Worm (Caenorhabditis elegans): ENCODE measurements around the gene ril-1.

Gene ril-1

DNA sequence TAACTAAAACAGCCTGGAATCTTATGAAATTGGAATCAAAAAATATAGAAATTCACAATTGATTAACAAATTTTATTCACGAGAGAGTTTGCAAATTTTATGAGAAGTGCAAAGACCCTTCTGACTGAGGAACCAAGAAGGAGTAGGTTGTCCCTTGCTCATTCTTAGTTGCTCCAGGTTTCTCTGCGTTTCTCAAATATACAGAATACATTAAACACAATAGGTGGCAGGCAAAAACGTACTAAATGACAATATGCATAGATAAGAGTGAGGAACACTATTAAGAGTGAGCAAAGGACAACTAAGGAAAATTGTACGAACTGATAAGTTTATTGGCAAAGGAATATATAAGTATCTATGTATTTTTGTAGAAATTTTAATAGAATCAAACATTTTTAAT lies 34.8 kb upstream of the ril-1 start, which contains the start of gene C53A5.9:
C53A5.9 (minus strand) TSS at position 101 of the 400 bp plus-strand sequence.
- TF ChIP-seq unc-39 (tag; optimal IDR thresholded peaks at IDR 0.05) (no peak), nhr-28 (tag; optimal IDR thresholded peaks at IDR 0.05) (no peak), zip-8 (tag; optimal IDR thresholded peaks at IDR 0.05) (no peak), sptf-1 (tag; optimal IDR thresholded peaks at IDR 0.05) (no peak), ces-1 (GFP tag; optimal IDR thresholded peaks at IDR 0.05) (no peak), tbx-8 (GFP tag; optimal IDR thresholded peaks at IDR 0.05) (no peak), nhr-237 (tag; optimal IDR thresholded peaks at IDR 0.05) (no peak), elt-3 (tag; optimal IDR thresholded peaks at IDR 0.05) (no peak), mab-5 (tag; optimal IDR thresholded peaks at IDR 0.05) (no peak), elt-1 (tag; optimal IDR thresholded peaks at IDR 0.05; ENCODE audit: borderline replicate concordance, insufficient read depth) (no peak), blmp-1 (tag; optimal IDR thresholded peaks at IDR 0.05) (no peak), snpc-4 (tag; optimal IDR thresholded peaks at IDR 0.05) (no peak), nhr-76 (tag; optimal IDR thresholded peaks at IDR 0.05) (no peak), drap-1 (GFP tag; optimal IDR thresholded peaks at IDR 0.05) (no peak), ceh-43 (GFP tag; optimal IDR thresholded peaks at IDR 0.05) (no peak), flh-1 (GFP tag; optimal IDR thresholded peaks at IDR 0.05) (no peak), nhr-12 (tag; optimal IDR thresholded peaks at IDR 0.05) (no peak), mep-1 (tag; optimal IDR thresholded peaks at IDR 0.05) (no peak), ceh-83 (GFP tag; optimal IDR thresholded peaks at IDR 0.05) (no peak)

DNA sequence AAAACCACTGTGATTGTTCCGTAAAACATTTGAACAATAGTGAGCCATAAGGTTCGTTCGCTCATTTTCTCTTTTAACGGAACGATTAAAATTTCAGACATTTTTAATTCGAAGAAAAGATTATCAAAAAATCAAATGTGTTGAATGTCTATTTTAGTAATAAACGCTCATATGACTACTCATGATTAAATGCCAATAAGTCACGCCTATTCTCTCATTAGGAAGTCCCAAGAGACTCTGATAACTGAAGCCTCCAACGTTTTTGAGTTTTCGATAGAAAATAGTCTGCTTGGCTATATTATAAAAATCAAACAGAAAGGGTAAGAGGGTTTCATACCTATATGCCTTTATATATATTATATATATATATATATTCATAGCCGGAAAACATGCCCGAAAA lies 32.3 kb upstream of the ril-1 start, which contains the start of gene srg-47:
srg-47 (minus strand) TSS at position 101 of the 400 bp plus-strand sequence.
- TF ChIP-seq nhr-28 (tag; optimal IDR thresholded peaks at IDR 0.05), result no peak
- TF ChIP-seq nhr-237 (tag; optimal IDR thresholded peaks at IDR 0.05), result no peak
- TF ChIP-seq elt-1 (tag; optimal IDR thresholded peaks at IDR 0.05; ENCODE audit: borderline replicate concordance, insufficient read depth), result no peak
- TF ChIP-seq mab-5 (tag; optimal IDR thresholded peaks at IDR 0.05), result no peak
- no peak for TF ChIP-seq ham-2 (GFP tag; optimal IDR thresholded peaks at IDR 0.05)
- no peak for TF ChIP-seq snpc-4 (tag; optimal IDR thresholded peaks at IDR 0.05)
- no peak for TF ChIP-seq unc-62 (GFP tag; optimal IDR thresholded peaks at IDR 0.05)
- TF ChIP-seq nhr-76 (tag; optimal IDR thresholded peaks at IDR 0.05), result no peak
- TF ChIP-seq zip-8 (tag; optimal IDR thresholded peaks at IDR 0.05), result no peak
- TF ChIP-seq mep-1 (tag; optimal IDR thresholded peaks at IDR 0.05), result no peak
- TF ChIP-seq nhr-2 (tag; optimal IDR thresholded peaks at IDR 0.05), result no peak
- no peak for TF ChIP-seq ceh-83 (GFP tag; optimal IDR thresholded peaks at IDR 0.05)
- TF ChIP-seq flh-1 (GFP tag; optimal IDR thresholded peaks at IDR 0.05), result no peak
- no peak for TF ChIP-seq blmp-1 (tag; optimal IDR thresholded peaks at IDR 0.05)
- no peak for TF ChIP-seq lin-32 (GFP tag; optimal IDR thresholded peaks at IDR 0.05)
- TF ChIP-seq unc-39 (tag; optimal IDR thresholded peaks at IDR 0.05), result no peak

- TF ChIP-seq lsy-2 (tag; optimal IDR thresholded peaks at IDR 0.05), result no peak
- no peak for TF ChIP-seq nhr-28 (tag; optimal IDR thresholded peaks at IDR 0.05)
- TF ChIP-seq nhr-237 (tag; optimal IDR thresholded peaks at IDR 0.05), result no peak
- TF ChIP-seq unc-120 (tag; optimal IDR thresholded peaks at IDR 0.05; ENCODE audit: poor library complexity, severe bottlenecking), result peak; percentile 9
- TF ChIP-seq ztf-11 (tag; optimal IDR thresholded peaks at IDR 0.05), result no peak
- TF ChIP-seq blmp-1 (tag; optimal IDR thresholded peaks at IDR 0.05), result no peak
- TF ChIP-seq ces-1 (GFP tag; optimal IDR thresholded peaks at IDR 0.05), result no peak
- TF ChIP-seq unc-62 (GFP tag; optimal IDR thresholded peaks at IDR 0.05), result no peak
These were observed 24.6 kb upstream of the ril-1 start for ce11 chrV:14548510-14548909.

ce11 chrV:14546569-14546968 lies 22.6 kb upstream of the ril-1 start, which contains the start of gene C53A5.13:
TSS of gene C53A5.13 (plus strand) at chrV:14546869.
- TF ChIP-seq ceh-83 (GFP tag; optimal IDR thresholded peaks at IDR 0.05) (no peak), pha-4 (tag; optimal IDR thresholded peaks at IDR 0.05) (no peak), elt-1 (tag; optimal IDR thresholded peaks at IDR 0.05; ENCODE audit: borderline replicate concordance, insufficient read depth) (no peak), nhr-12 (tag; optimal IDR thresholded peaks at IDR 0.05) (no peak), cnd-1 (tag; optimal IDR thresholded peaks at IDR 0.05) (no peak), nhr-28 (tag; optimal IDR thresholded peaks at IDR 0.05) (no peak), nhr-2 (tag; optimal IDR thresholded peaks at IDR 0.05) (no peak), mab-5 (tag; optimal IDR thresholded peaks at IDR 0.05) (no peak), zip-8 (tag; optimal IDR thresholded peaks at IDR 0.05) (no peak), ham-2 (GFP tag; optimal IDR thresholded peaks at IDR 0.05) (no peak), sptf-1 (tag; optimal IDR thresholded peaks at IDR 0.05) (no peak), lin-32 (GFP tag; optimal IDR thresholded peaks at IDR 0.05) (no peak), ces-1 (GFP tag; optimal IDR thresholded peaks at IDR 0.05) (no peak), hlh-1 (tag; optimal IDR thresholded peaks at IDR 0.05) (no peak), unc-62 (GFP tag; optimal IDR thresholded peaks at IDR 0.05) (no peak), mls-2 (tag; optimal IDR thresholded peaks at IDR 0.05) (no peak), blmp-1 (tag; optimal IDR thresholded peaks at IDR 0.05) (no peak)

ce11 chrV:14545816-14546283 lies 21.9 kb upstream of the ril-1 start, which contains the start of gene rike-1:
TSS of gene rike-1 (minus strand) at chrV:14545866.
- TF ChIP-seq lin-32 (GFP tag; optimal IDR thresholded peaks at IDR 0.05) (no peak), nhr-237 (tag; optimal IDR thresholded peaks at IDR 0.05) (no peak), nhr-2 (tag; optimal IDR thresholded peaks at IDR 0.05) (peak; percentile 8), nhr-28 (tag; optimal IDR thresholded peaks at IDR 0.05) (no peak), nhr-12 (tag; optimal IDR thresholded peaks at IDR 0.05) (no peak), ceh-39 (tag; optimal IDR thresholded peaks at IDR 0.05) (peak; percentile 41), lin-13 (tag; optimal IDR thresholded peaks at IDR 0.05) (no peak), elt-1 (tag; optimal IDR thresholded peaks at IDR 0.05; ENCODE audit: borderline replicate concordance, insufficient read depth) (no peak), zip-8 (tag; optimal IDR thresholded peaks at IDR 0.05) (no peak), mep-1 (tag; optimal IDR thresholded peaks at IDR 0.05) (peak; percentile 57), unc-120 (tag; optimal IDR thresholded peaks at IDR 0.05; ENCODE audit: poor library complexity, severe bottlenecking) (peak; percentile 22), nhr-76 (tag; optimal IDR thresholded peaks at IDR 0.05) (no peak), unc-39 (tag; optimal IDR thresholded peaks at IDR 0.05) (no peak), ztf-11 (tag; optimal IDR thresholded peaks at IDR 0.05) (no peak), sem-2 (GFP tag; optimal IDR thresholded peaks at IDR 0.05) (no peak), ces-1 (GFP tag; optimal IDR thresholded peaks at IDR 0.05) (peak; percentile 62), pha-4 (tag; optimal IDR thresholded peaks at IDR 0.05) (no peak), mls-2 (tag; optimal IDR thresholded peaks at IDR 0.05) (no peak), ceh-43 (GFP tag; optimal IDR thresholded peaks at IDR 0.05) (no peak), tbx-8 (GFP tag; optimal IDR thresholded peaks at IDR 0.05) (no peak), drap-1 (GFP tag; optimal IDR thresholded peaks at IDR 0.05) (no peak), sptf-1 (tag; optimal IDR thresholded peaks at IDR 0.05) (no peak)
